Worm (Caenorhabditis elegans): ENCODE measurements around the gene F37A4.3.
A peak's percentile ranks its signal among the peaks of the same experiment; 100 is the strongest.

Gene F37A4.3

ce11 chrIII:6718270-6718669 lies at the start of gene F37A4.3:
TSS of gene F37A4.3 (plus strand) at chrIII:6718570.
- no peak for TF ChIP-seq nhr-23 (tag; optimal IDR thresholded peaks at IDR 0.05)
- no peak for TF ChIP-seq unc-62 (GFP tag; optimal IDR thresholded peaks at IDR 0.05)
- TF ChIP-seq nfya-1 (tag; optimal IDR thresholded peaks at IDR 0.05; ENCODE audit: insufficient read depth) = no peak
- TF ChIP-seq ZK546.5 (tag; optimal IDR thresholded peaks at IDR 0.05) = no peak
- no peak for TF ChIP-seq elt-2 (tag; optimal IDR thresholded peaks at IDR 0.05)
- no peak for TF ChIP-seq sea-2 (GFP tag; optimal IDR thresholded peaks at IDR 0.05)
- TF ChIP-seq aly-2 (tag; optimal IDR thresholded peaks at IDR 0.05) = no peak
- TF ChIP-seq hmg-11 (tag; optimal IDR thresholded peaks at IDR 0.05) = no peak
- TF ChIP-seq ceh-82 (tag; optimal IDR thresholded peaks at IDR 0.05) = no peak
- TF ChIP-seq snpc-4 (tag; optimal IDR thresholded peaks at IDR 0.05) = no peak
- no peak for TF ChIP-seq nhr-12 (tag; optimal IDR thresholded peaks at IDR 0.05)
- TF ChIP-seq elt-1 (tag; optimal IDR thresholded peaks at IDR 0.05) = no peak
- TF ChIP-seq ztf-11 (tag; optimal IDR thresholded peaks at IDR 0.05) = no peak
- TF ChIP-seq nhr-77 (tag; optimal IDR thresholded peaks at IDR 0.05) = no peak
- no peak for TF ChIP-seq daf-12 (tag; optimal IDR thresholded peaks at IDR 0.05)
- TF ChIP-seq pha-4 (tag; optimal IDR thresholded peaks at IDR 0.05) = no peak
- TF ChIP-seq zag-1 (tag; optimal IDR thresholded peaks at IDR 0.05) = no peak
- TF ChIP-seq lin-15B (tag; optimal IDR thresholded peaks at IDR 0.05) = no peak
- TF ChIP-seq tbx-2 (tag; optimal IDR thresholded peaks at IDR 0.05) = no peak
- TF ChIP-seq ceh-28 (tag; optimal IDR thresholded peaks at IDR 0.05) = no peak

- TF ChIP-seq fkh-10 (GFP tag; optimal IDR thresholded peaks at IDR 0.05) = peak; percentile 38
- TF ChIP-seq nhr-23 (tag; optimal IDR thresholded peaks at IDR 0.05) = no peak
These were observed 47.6 kb upstream of the F37A4.3 start for ce11 chrIII:6670737-6671242.

- TF ChIP-seq nfya-1 (tag; optimal IDR thresholded peaks at IDR 0.05; ENCODE audit: insufficient read depth) (peak; percentile 8), egl-27 (tag; optimal IDR thresholded peaks at IDR 0.05) (no peak)
These were observed 42.9 kb upstream of the F37A4.3 start, which contains the start of gene rbf-1 for ce11 chrIII:6675460-6675859. TSS of gene rbf-1 (plus strand) at chrIII:6675760.

- TF ChIP-seq pqm-1 (tag; optimal IDR thresholded peaks at IDR 0.05) (no peak), ZK546.5 (tag; optimal IDR thresholded peaks at IDR 0.05) (no peak), elt-1 (tag; optimal IDR thresholded peaks at IDR 0.05) (no peak), elt-2 (tag; optimal IDR thresholded peaks at IDR 0.05) (no peak), ceh-16 (tag; optimal IDR thresholded peaks at IDR 0.05) (no peak), nhr-43 (tag; optimal IDR thresholded peaks at IDR 0.05; ENCODE audit: poor library complexity, severe bottlenecking) (no peak), ceh-82 (tag; optimal IDR thresholded peaks at IDR 0.05) (no peak), sea-2 (GFP tag; optimal IDR thresholded peaks at IDR 0.05) (no peak), mml-1 (tag; optimal IDR thresholded peaks at IDR 0.05) (no peak), R02D3.7 (tag; optimal IDR thresholded peaks at IDR 0.05) (no peak), egl-5 (tag; optimal IDR thresholded peaks at IDR 0.05) (no peak), egl-27 (tag; optimal IDR thresholded peaks at IDR 0.05) (no peak), snpc-4 (tag; optimal IDR thresholded peaks at IDR 0.05) (no peak), mdl-1 (tag; optimal IDR thresholded peaks at IDR 0.05) (no peak), nhr-76 (tag; optimal IDR thresholded peaks at IDR 0.05) (no peak), eor-1 (tag; optimal IDR thresholded peaks at IDR 0.05) (no peak), nhr-28 (tag; optimal IDR thresholded peaks at IDR 0.05) (no peak), daf-12 (tag; optimal IDR thresholded peaks at IDR 0.05) (no peak), fos-1 (tag; optimal IDR thresholded peaks at IDR 0.05) (no peak), nhr-67 (tag; optimal IDR thresholded peaks at IDR 0.05) (no peak)
These were observed 41.1 kb upstream of the F37A4.3 start for ce11 chrIII:6677304-6677703.

- TF ChIP-seq zag-1 (tag; optimal IDR thresholded peaks at IDR 0.05) = no peak
- no peak for TF ChIP-seq unc-39 (tag; optimal IDR thresholded peaks at IDR 0.05)
- TF ChIP-seq ceh-82 (tag; optimal IDR thresholded peaks at IDR 0.05) = no peak
- no peak for TF ChIP-seq nhr-43 (tag; optimal IDR thresholded peaks at IDR 0.05; ENCODE audit: poor library complexity, severe bottlenecking)
- no peak for TF ChIP-seq pha-4 (tag; optimal IDR thresholded peaks at IDR 0.05)
- TF ChIP-seq R02D3.7 (tag; optimal IDR thresholded peaks at IDR 0.05) = no peak
- no peak for TF ChIP-seq ZK546.5 (tag; optimal IDR thresholded peaks at IDR 0.05)
- no peak for TF ChIP-seq nhr-23 (tag; optimal IDR thresholded peaks at IDR 0.05)
- no peak for TF ChIP-seq ama-1 (optimal IDR thresholded peaks at IDR 0.05)
- no peak for TF ChIP-seq sea-2 (GFP tag; optimal IDR thresholded peaks at IDR 0.05)
- TF ChIP-seq snpc-4 (tag; optimal IDR thresholded peaks at IDR 0.05) = no peak
- no peak for TF ChIP-seq elt-3 (tag; optimal IDR thresholded peaks at IDR 0.05)
These were observed 39.0 kb upstream of the F37A4.3 start for ce11 chrIII:6679323-6679722.

All from whole organism, L3 larva.